Fruit fly (Drosophila melanogaster) whole organism, prepupa: Measurements from ENCODE around the gene CG7914.

Experiments used
- Ets96B ChIP-seq: fragments of 200-800 bp; optimal IDR thresholded peaks from 2 replicates; lab custom pipeline; 2019; ENCODE audit warnings: missing biosample characterization, mild to moderate bottlenecking, missing genetic modification characterization, moderate library complexity
- Hr39 ChIP-seq: fragments of 200-800 bp; sonication (Bioruptor generic); optimal IDR thresholded peaks from 2 replicates; lab custom pipeline; 2016; ENCODE audit warnings: missing biosample characterization, missing genetic modification characterization
- Sox14 ChIP-seq: fragments of 200-800 bp; sonication (Bioruptor generic); optimal IDR thresholded peaks from 3 replicates; lab custom pipeline; 2016; ENCODE audit warnings: missing biosample characterization, missing genetic modification characterization
- dac ChIP-seq: fragments of 200-800 bp; sonication (Bioruptor generic); optimal IDR thresholded peaks from 2 replicates; lab custom pipeline; 2017; ENCODE audit warnings: missing biosample characterization, mild to moderate bottlenecking, missing genetic modification characterization
- salr ChIP-seq, 2 experiments: fragments of 200-800 bp; sonication (Bioruptor generic); optimal IDR thresholded peaks; 3 replicates each; lab custom pipeline; 2016 to 2018; ENCODE audit warnings: missing biosample characterization in 2 of 2, missing genetic modification characterization in 2 of 2, mild to moderate bottlenecking in 1 of 2

dm6 chrX:19153288-19154130 lies 39.7 kb downstream of the CG7914 start:
- TF ChIP-seq Ets96B (no peak), dac (GFP tag; lab: Kevin White, UChicago) (no peak), Sox14 (GFP tag; lab: Kevin White, UChicago) (peak; percentile 9), Hr39 (no peak), salr (GFP tag; optimal IDR thresholded peaks at IDR 0.05; lab: Kevin White, UChicago) (no peak)
